Worm (Caenorhabditis elegans) whole organism, L4 larva: ENCODE results near the gene grl-4.
A peak's percentile ranks its signal among the peaks of the same experiment; 100 is the strongest.

Source experiments
- T26A8.4 ChIP-seq: fragments of 200-800 bp; sonication (Bioruptor generic); IDR thresholded peaks from 2 replicates; pipeline ENCODE4 v1.3.6; 2022; ENCODE audit warnings: missing genetic modification characterization, missing compliant biosample characterization
- aha-1 ChIP-seq: fragments of 150-350 bp; peaks from one replicate; lab custom pipeline; 2014; ENCODE audit warnings: missing biosample characterization, missing genetic modification characterization
- ama-1 ChIP-seq: fragments of 150-350 bp; optimal IDR thresholded peaks from 2 replicates; lab custom pipeline; 2014; ENCODE audit warnings: inconsistent platforms, mixed read lengths
- ceh-32 ChIP-seq: sonication (generic microtip); optimal IDR thresholded peaks from 2 replicates; lab custom pipeline; 2016; ENCODE audit warnings: mild to moderate bottlenecking, missing genetic modification characterization, missing compliant biosample characterization; ENCODE audit not compliant: poor library complexity
- ceh-62 ChIP-seq: sonication (generic microtip); optimal IDR thresholded peaks from 2 replicates; lab custom pipeline; 2017; ENCODE audit warnings: missing biosample characterization, missing genetic modification characterization
- cey-2 ChIP-seq: sonication (generic microtip); optimal IDR thresholded peaks from 3 replicates; lab custom pipeline; 2017; ENCODE audit warnings: missing genetic modification characterization, mild to moderate bottlenecking, missing compliant biosample characterization, antibody characterized with exemption, borderline replicate concordance; ENCODE audit not compliant: insufficient read depth
- daf-12 ChIP-seq: fragments of 150-350 bp; optimal IDR thresholded peaks from 2 replicates; lab custom pipeline; 2014; ENCODE audit warnings: missing biosample characterization, missing genetic modification reagents, missing genetic modification characterization
- dpl-1 ChIP-seq: fragments of 150-350 bp; optimal IDR thresholded peaks from 2 replicates; lab custom pipeline; 2014; ENCODE audit warnings: missing biosample characterization, missing genetic modification reagents, missing genetic modification characterization
- duxl-1 ChIP-seq: sonication (generic microtip); optimal IDR thresholded peaks from 2 replicates; lab custom pipeline; 2016; ENCODE audit warnings: mild to moderate bottlenecking, missing genetic modification characterization, moderate library complexity, missing compliant biosample characterization; ENCODE audit not compliant: poor library complexity
- dve-1 ChIP-seq: sonication (generic microtip); optimal IDR thresholded peaks from 2 replicates; lab custom pipeline; 2017; ENCODE audit warnings: antibody characterized with exemption, mild to moderate bottlenecking, missing genetic modification characterization, missing compliant biosample characterization; ENCODE audit not compliant: insufficient read depth
- egl-43 ChIP-seq: fragments of 200-800 bp; sonication (Bioruptor generic); IDR thresholded peaks from 2 replicates; pipeline ENCODE4 v1.3.6; 2022; ENCODE audit warnings: missing genetic modification reagents, missing genetic modification characterization, missing compliant biosample characterization
- fkh-10 ChIP-seq: fragments of 150-350 bp; optimal IDR thresholded peaks from 2 replicates; lab custom pipeline; 2014; ENCODE audit warnings: missing biosample characterization, missing genetic modification reagents, missing genetic modification characterization
- fos-1 ChIP-seq: fragments of 150-350 bp; optimal IDR thresholded peaks from 2 replicates; lab custom pipeline; 2014; ENCODE audit warnings: missing biosample characterization, missing genetic modification characterization
- hlh-30 ChIP-seq: sonication (generic microtip); optimal IDR thresholded peaks from 2 replicates; lab custom pipeline; 2017; ENCODE audit warnings: antibody characterized with exemption, mild to moderate bottlenecking, missing genetic modification characterization, missing compliant biosample characterization; ENCODE audit not compliant: insufficient read depth
- hmg-1.1 ChIP-seq: fragments of 200-800 bp; sonication (Bioruptor generic); IDR thresholded peaks from 2 replicates; pipeline ENCODE4 v1.3.6; 2022; ENCODE audit warnings: missing genetic modification reagents, missing genetic modification characterization, missing compliant biosample characterization
- lim-7 ChIP-seq: fragments of 200-800 bp; sonication (Bioruptor generic); IDR thresholded peaks from 2 replicates; pipeline ENCODE4 v1.3.6; 2022; ENCODE audit warnings: missing genetic modification characterization, missing compliant biosample characterization
- lin-29 ChIP-seq: fragments of 200-800 bp; sonication (Bioruptor generic); IDR thresholded peaks from 2 replicates; pipeline ENCODE4 v1.3.6; 2022; ENCODE audit warnings: missing genetic modification reagents, missing genetic modification characterization, missing compliant biosample characterization
- lin-39 ChIP-seq: fragments of 150-350 bp; optimal IDR thresholded peaks from 2 replicates; lab custom pipeline; 2014; ENCODE audit warnings: missing biosample characterization, missing genetic modification reagents, missing genetic modification characterization
- lsy-2 ChIP-seq, 2 experiments: fragments of 150-350 bp in 1 of 2; sonication (generic microtip) in 1 of 2; optimal IDR thresholded peaks; 2 replicates each; lab custom pipeline; 2014 to 2017; ENCODE audit warnings: missing biosample characterization in 2 of 2, missing genetic modification characterization in 2 of 2
- madf-9 ChIP-seq: fragments of 200-800 bp; sonication (Bioruptor generic); conservative IDR thresholded peaks from 2 replicates; pipeline ENCODE4 v1.3.6; 2022; ENCODE audit warnings: missing genetic modification reagents, missing genetic modification characterization, missing compliant biosample characterization
- mdl-1 ChIP-seq, 2 experiments: fragments of 150-350 bp in 1 of 2; sonication (generic microtip) in 1 of 2; optimal IDR thresholded peaks; 2 replicates each; lab custom pipeline; 2014 to 2017; ENCODE audit warnings: missing biosample characterization in 2 of 2, missing genetic modification characterization in 2 of 2
- nhr-10 ChIP-seq: fragments of 150-350 bp; optimal IDR thresholded peaks from 2 replicates; lab custom pipeline; 2014; ENCODE audit warnings: missing biosample characterization, missing genetic modification characterization
- nhr-102 ChIP-seq: sonication (generic microtip); optimal IDR thresholded peaks from 2 replicates; lab custom pipeline; 2016; ENCODE audit warnings: mild to moderate bottlenecking, missing genetic modification characterization, moderate library complexity, missing compliant biosample characterization
- nhr-11 ChIP-seq: fragments of 150-350 bp; optimal IDR thresholded peaks from 2 replicates; lab custom pipeline; 2014; ENCODE audit warnings: missing biosample characterization, missing genetic modification characterization
- nhr-237 ChIP-seq: sonication (generic microtip); optimal IDR thresholded peaks from 2 replicates; lab custom pipeline; 2017; ENCODE audit warnings: missing biosample characterization, missing genetic modification characterization
- nhr-28 ChIP-seq: fragments of 150-350 bp; optimal IDR thresholded peaks from 2 replicates; lab custom pipeline; 2014; ENCODE audit warnings: missing biosample characterization, missing genetic modification characterization
- nhr-41 ChIP-seq: fragments of 200-800 bp; sonication (Bioruptor generic); IDR thresholded peaks from 2 replicates; pipeline ENCODE4 v1.3.6; 2022; ENCODE audit warnings: missing genetic modification reagents, missing genetic modification characterization, missing compliant biosample characterization
- nhr-42 ChIP-seq: fragments of 200-800 bp; sonication (Bioruptor generic); IDR thresholded peaks from 2 replicates; pipeline ENCODE4 v1.3.6; 2022; ENCODE audit warnings: missing genetic modification characterization, missing compliant biosample characterization
- nhr-76 ChIP-seq: fragments of 150-350 bp; optimal IDR thresholded peaks from 2 replicates; lab custom pipeline; 2014; ENCODE audit warnings: missing biosample characterization, missing genetic modification characterization
- pha-4 ChIP-seq, 2 experiments: fragments of 150-350 bp in 1 of 2; fragments of 200-800 bp in 1 of 2; sonication (Bioruptor generic) in 1 of 2; IDR thresholded peaks in 1 of 2; optimal IDR thresholded peaks in 1 of 2; 2 replicates each; pipeline versions ENCODE4 v1.3.6 to Lab custom; 2014 to 2022; ENCODE audit warnings: missing genetic modification characterization in 2 of 2, missing genetic modification reagents in 2 of 2, missing biosample characterization in 1 of 2, missing compliant biosample characterization in 1 of 2
- set-16 ChIP-seq: fragments of 200-800 bp; sonication (Bioruptor generic); IDR thresholded peaks from 2 replicates; pipeline ENCODE4 v1.3.6; 2022; ENCODE audit warnings: missing genetic modification reagents, missing genetic modification characterization, missing compliant biosample characterization
- snpc-4 ChIP-seq: fragments of 150-350 bp; optimal IDR thresholded peaks from 2 replicates; lab custom pipeline; 2014; ENCODE audit warnings: missing biosample characterization, missing genetic modification characterization
- unc-62 ChIP-seq, 3 experiments: fragments of 150-350 bp in 1 of 3; sonication (generic microtip); optimal IDR thresholded peaks in 2 of 3; peaks in 1 of 3; 1 replicate in 1 of 3; 2 replicates in 2 of 3; lab custom pipeline; 2014 to 2017; ENCODE audit warnings: missing biosample characterization in 3 of 3, missing genetic modification characterization in 3 of 3, missing genetic modification reagents in 3 of 3, missing genotype in 1 of 3
- zag-1 ChIP-seq: fragments of 150-350 bp; optimal IDR thresholded peaks from 2 replicates; lab custom pipeline; 2014; ENCODE audit warnings: missing biosample characterization, missing genetic modification characterization
- zip-2 ChIP-seq: fragments of 150-350 bp; optimal IDR thresholded peaks from 2 replicates; lab custom pipeline; 2014; ENCODE audit warnings: missing biosample characterization, missing genetic modification characterization
- ztf-7 ChIP-seq: fragments of 150-350 bp; optimal IDR thresholded peaks from 2 replicates; lab custom pipeline; 2014; ENCODE audit warnings: missing biosample characterization, missing genetic modification characterization

grl-4 gene

ce11 chrIV:7305325-7305724, 5.2 kb downstream of the grl-4 start, which contains the start of gene npr-27 (continued):
- TF ChIP-seq lin-39 (tag; lab: Kevin White, UChicago): no peak
- TF ChIP-seq lim-7: no peak

- TF ChIP-seq nhr-10 (tag; lab: Kevin White, UChicago) (no peak), ztf-7 (tag; lab: Kevin White, UChicago) (no peak), nhr-237 (no peak), T26A8.4 (GFP tag; lab: Robert Waterston, UW) (no peak), pha-4 (GFP tag; IDR thresholded peaks at IDR 0.05; lab: Robert Waterston, UW) (no peak), pha-4 (tag; optimal IDR thresholded peaks at IDR 0.05; lab: Kevin White, UChicago) (no peak), zag-1 (tag; lab: Kevin White, UChicago) (no peak), nhr-42 (GFP tag; lab: Robert Waterston, UW) (no peak), hlh-30 (tag; lab: Kevin White, UChicago) (no peak), nhr-11 (tag; lab: Kevin White, UChicago) (no peak), duxl-1 (no peak), fos-1 (no peak), fkh-10 (GFP tag; lab: Kevin White, UChicago) (no peak), hmg-1.1 (GFP tag; lab: Robert Waterston, UW) (no peak), dve-1 (tag; lab: Kevin White, UChicago) (no peak), ceh-62 (tag; lab: Kevin White, UChicago) (no peak), ama-1 (lab: Kevin White, UChicago) (no peak), zip-2 (tag; lab: Kevin White, UChicago) (no peak), set-16 (no peak), nhr-102 (tag; lab: Kevin White, UChicago) (no peak)
- TF ChIP-seq, all 104 proteins: peak for 0
These were observed 9.1 kb downstream of the grl-4 start for ce11 chrIV:7301481-7301880.

ce11 chrIV:7294121-7294520, 16.4 kb downstream of the grl-4 start, which contains the start of gene F42C5.5:
F42C5.5 (minus strand) TSS chrIV:7294221.
- TF ChIP-seq daf-12 (tag; lab: Kevin White, UChicago): no peak
- no peak for TF ChIP-seq ceh-32
- no peak for TF ChIP-seq lin-29 (GFP tag; lab: Robert Waterston, UW)
- no peak for TF ChIP-seq snpc-4 (tag; lab: Kevin White, UChicago)
- TF ChIP-seq nhr-76 (tag; lab: Kevin White, UChicago): no peak
- TF ChIP-seq cey-2: no peak
- no peak for TF ChIP-seq madf-9
- no peak for TF ChIP-seq lsy-2 (tag; optimal IDR thresholded peaks at IDR 0.05; lab: Kevin White, UChicago)
- TF ChIP-seq nhr-41 (GFP tag; lab: Robert Waterston, UW): no peak
- no peak for TF ChIP-seq mdl-1 (tag; optimal IDR thresholded peaks at IDR 0.05; lab: Kevin White, UChicago)
- TF ChIP-seq fkh-10 (GFP tag; lab: Kevin White, UChicago): no peak
- no peak for TF ChIP-seq fos-1
- no peak for TF ChIP-seq egl-43 (GFP tag; lab: Robert Waterston, UW)
- TF ChIP-seq, all 104 proteins: peak for 0

ce11 chrIV:7291957-7292356, 18.6 kb downstream of the grl-4 start, which contains the start of gene F42C5.4:
F42C5.4 (minus strand) TSS chrIV:7292127.
- TF ChIP-seq fos-1 (no peak), aha-1 (tag; lab: Kevin White, UChicago) (peak; percentile 91)

ce11 chrIV:7291066-7291465, 19.5 kb downstream of the grl-4 start:
- TF ChIP-seq dve-1 (tag; lab: Kevin White, UChicago): peak; percentile 2
- peak; percentile 75 for TF ChIP-seq hlh-30 (tag; lab: Kevin White, UChicago)
- no peak for TF ChIP-seq unc-62 (GFP tag; optimal IDR thresholded peaks at IDR 0.05 in 1 of 2; lab: Kevin White, UChicago)
- no peak for TF ChIP-seq unc-62 (tag; optimal IDR thresholded peaks at IDR 0.05; lab: Kevin White, UChicago)
- TF ChIP-seq dpl-1: peak; percentile 28
- peak; percentile 12 for TF ChIP-seq nhr-28
